Worm (Caenorhabditis elegans) whole organism, L2 larva: ENCODE measurements around the gene R04B5.5.

ENCODE experiments used
- C34F6.9 ChIP-seq: fragments of 150-350 bp; optimal IDR thresholded peaks from 2 replicates; lab custom pipeline; 2014; ENCODE audit warnings: missing biosample characterization, missing genetic modification characterization
- F13H6.1 ChIP-seq: sonication (generic microtip); optimal IDR thresholded peaks from 2 replicates; lab custom pipeline; 2016; ENCODE audit warnings: missing genetic modification characterization, missing compliant biosample characterization
- R02D3.7 ChIP-seq: fragments of 150-350 bp; optimal IDR thresholded peaks from 2 replicates; lab custom pipeline; 2014; ENCODE audit warnings: missing biosample characterization, missing genetic modification characterization
- ZK546.5 ChIP-seq: sonication (generic microtip); optimal IDR thresholded peaks from 2 replicates; lab custom pipeline; 2017; ENCODE audit warnings: missing biosample characterization, missing genetic modification characterization
- alr-1 ChIP-seq: fragments of 150-350 bp; optimal IDR thresholded peaks from 2 replicates; lab custom pipeline; 2014; ENCODE audit warnings: missing biosample characterization, missing genetic modification characterization
- aly-2 ChIP-seq: fragments of 150-350 bp; optimal IDR thresholded peaks from 2 replicates; lab custom pipeline; 2014; ENCODE audit warnings: missing biosample characterization, missing genetic modification characterization
- ama-1 ChIP-seq: fragments of 150-350 bp; optimal IDR thresholded peaks from 2 replicates; lab custom pipeline; 2018; ENCODE audit warnings: inconsistent platforms
- blmp-1 ChIP-seq: sonication (generic microtip); optimal IDR thresholded peaks from 2 replicates; lab custom pipeline; 2017; ENCODE audit warnings: missing genetic modification characterization, mild to moderate bottlenecking, missing compliant biosample characterization, antibody characterized with exemption, moderate library complexity; ENCODE audit not compliant: insufficient read depth
- ceh-16 ChIP-seq: fragments of 150-350 bp; optimal IDR thresholded peaks from 2 replicates; lab custom pipeline; 2014; ENCODE audit warnings: missing biosample characterization, missing genetic modification characterization
- ceh-82 ChIP-seq: fragments of 150-350 bp; optimal IDR thresholded peaks from 2 replicates; lab custom pipeline; 2014; ENCODE audit warnings: missing biosample characterization, missing genetic modification characterization
- crh-2 ChIP-seq: sonication (generic microtip); optimal IDR thresholded peaks from 2 replicates; lab custom pipeline; 2017; ENCODE audit warnings: missing biosample characterization, missing genetic modification characterization
- dmd-4 ChIP-seq: sonication (generic microtip); optimal IDR thresholded peaks from 2 replicates; lab custom pipeline; 2017; ENCODE audit warnings: missing biosample characterization, missing genetic modification characterization
- egl-27 ChIP-seq: sonication (generic microtip); optimal IDR thresholded peaks from 3 replicates; lab custom pipeline; 2017; ENCODE audit warnings: missing biosample characterization, missing genetic modification reagents, missing genetic modification characterization
- elt-1 ChIP-seq: fragments of 150-350 bp; optimal IDR thresholded peaks from 2 replicates; lab custom pipeline; 2014; ENCODE audit warnings: missing biosample characterization, missing genetic modification characterization
- elt-3 ChIP-seq: sonication (generic microtip); optimal IDR thresholded peaks from 2 replicates; lab custom pipeline; 2017; ENCODE audit warnings: missing biosample characterization, missing genetic modification characterization
- fos-1 ChIP-seq: fragments of 150-350 bp; optimal IDR thresholded peaks from 2 replicates; lab custom pipeline; 2014; ENCODE audit warnings: missing biosample characterization, missing genetic modification characterization
- gmeb-1 ChIP-seq: fragments of 150-350 bp; optimal IDR thresholded peaks from 2 replicates; lab custom pipeline; 2014; ENCODE audit warnings: missing biosample characterization, missing genetic modification characterization
- lin-11 ChIP-seq: fragments of 150-350 bp; sonication (generic microtip); optimal IDR thresholded peaks from 2 replicates; lab custom pipeline; 2014; ENCODE audit warnings: missing biosample characterization, missing genetic modification characterization, inconsistent platforms, mixed read lengths
- lin-13 ChIP-seq: fragments of 150-350 bp; optimal IDR thresholded peaks from 2 replicates; lab custom pipeline; 2014; ENCODE audit warnings: missing biosample characterization, missing genetic modification reagents, missing genetic modification characterization
- lsy-2 ChIP-seq, 2 experiments: fragments of 150-350 bp in 1 of 2; sonication (generic microtip) in 1 of 2; optimal IDR thresholded peaks; 2 replicates each; lab custom pipeline; 2014 to 2017; ENCODE audit warnings: missing biosample characterization in 2 of 2, missing genetic modification characterization in 2 of 2
- mab-5 ChIP-seq: fragments of 150-350 bp; optimal IDR thresholded peaks from 2 replicates; lab custom pipeline; 2014; ENCODE audit warnings: missing biosample characterization, missing genetic modification characterization
- mbf-1 ChIP-seq: sonication (generic microtip); optimal IDR thresholded peaks from 2 replicates; lab custom pipeline; 2017; ENCODE audit warnings: missing biosample characterization, missing genetic modification characterization
- mdl-1 ChIP-seq, 2 experiments: fragments of 150-350 bp in 1 of 2; sonication (generic microtip) in 1 of 2; optimal IDR thresholded peaks; 2 replicates each; lab custom pipeline; 2017; ENCODE audit warnings: missing biosample characterization in 2 of 2, missing genetic modification characterization in 2 of 2
- nhr-10 ChIP-seq: sonication (generic microtip); optimal IDR thresholded peaks from 2 replicates; lab custom pipeline; 2017; ENCODE audit warnings: missing biosample characterization, missing genetic modification characterization
- nhr-11 ChIP-seq: fragments of 150-350 bp; optimal IDR thresholded peaks from 2 replicates; lab custom pipeline; 2014; ENCODE audit warnings: missing biosample characterization, missing genetic modification characterization
- nhr-12 ChIP-seq: fragments of 150-350 bp; optimal IDR thresholded peaks from 2 replicates; lab custom pipeline; 2014; ENCODE audit warnings: missing biosample characterization, missing genetic modification characterization
- nhr-129 ChIP-seq: fragments of 150-350 bp; optimal IDR thresholded peaks from 2 replicates; lab custom pipeline; 2014; ENCODE audit warnings: missing biosample characterization, missing genetic modification characterization
- nhr-21 ChIP-seq: fragments of 150-350 bp; optimal IDR thresholded peaks from 2 replicates; lab custom pipeline; 2014; ENCODE audit warnings: missing biosample characterization, missing genetic modification characterization
- nhr-23 ChIP-seq: fragments of 150-350 bp; optimal IDR thresholded peaks from 2 replicates; lab custom pipeline; 2014; ENCODE audit warnings: missing biosample characterization, missing genetic modification reagents, missing genetic modification characterization
- nhr-237 ChIP-seq: fragments of 150-350 bp; optimal IDR thresholded peaks from 2 replicates; lab custom pipeline; 2014; ENCODE audit warnings: missing biosample characterization, missing genetic modification characterization
- nhr-25 ChIP-seq: fragments of 150-350 bp; sonication (generic microtip); optimal IDR thresholded peaks from 3 replicates; lab custom pipeline; 2014; ENCODE audit warnings: missing biosample characterization, missing genetic modification characterization
- nhr-6 ChIP-seq: fragments of 150-350 bp; optimal IDR thresholded peaks from 2 replicates; lab custom pipeline; 2014; ENCODE audit warnings: missing biosample characterization, missing genetic modification characterization
- nhr-77 ChIP-seq: fragments of 150-350 bp; optimal IDR thresholded peaks from 2 replicates; lab custom pipeline; 2014; ENCODE audit warnings: missing biosample characterization, missing genetic modification characterization
- peb-1 ChIP-seq: fragments of 150-350 bp; optimal IDR thresholded peaks from 2 replicates; lab custom pipeline; 2014; ENCODE audit warnings: missing biosample characterization, missing genetic modification characterization
- sem-4 ChIP-seq: fragments of 150-350 bp; optimal IDR thresholded peaks from 2 replicates; lab custom pipeline; 2014; ENCODE audit warnings: missing biosample characterization, missing genetic modification reagents, missing genetic modification characterization
- skn-1 ChIP-seq: sonication (generic microtip); optimal IDR thresholded peaks from 2 replicates; lab custom pipeline; 2017; ENCODE audit warnings: missing biosample characterization, missing genetic modification characterization
- sma-3 ChIP-seq: sonication (generic microtip); optimal IDR thresholded peaks from 2 replicates; lab custom pipeline; 2016; ENCODE audit warnings: missing genetic modification reagents, missing genetic modification characterization, missing compliant biosample characterization
- sma-9 ChIP-seq, 2 experiments: fragments of 150-350 bp in 1 of 2; sonication (generic microtip) in 1 of 2; optimal IDR thresholded peaks; 2 replicates each; lab custom pipeline; 2014 to 2016; ENCODE audit warnings: missing genetic modification characterization in 2 of 2, mild to moderate bottlenecking in 1 of 2, missing biosample characterization in 1 of 2, missing compliant biosample characterization in 1 of 2, missing genetic modification reagents in 1 of 2, moderate library complexity in 1 of 2
- snpc-4 ChIP-seq: fragments of 150-350 bp; optimal IDR thresholded peaks from 2 replicates; lab custom pipeline; 2014; ENCODE audit warnings: missing biosample characterization, missing genetic modification characterization
- unc-39 ChIP-seq: fragments of 150-350 bp; optimal IDR thresholded peaks from 2 replicates; lab custom pipeline; 2014; ENCODE audit warnings: missing biosample characterization, missing genetic modification characterization
- unc-55 ChIP-seq: fragments of 150-350 bp; sonication (generic microtip); optimal IDR thresholded peaks from 3 replicates; lab custom pipeline; 2014; ENCODE audit warnings: missing biosample characterization, missing genetic modification reagents, missing genetic modification characterization
- unc-62 ChIP-seq: fragments of 150-350 bp; optimal IDR thresholded peaks from 2 replicates; lab custom pipeline; 2014; ENCODE audit warnings: missing biosample characterization, missing genetic modification reagents, missing genetic modification characterization
- zag-1 ChIP-seq: fragments of 150-350 bp; optimal IDR thresholded peaks from 2 replicates; lab custom pipeline; 2014; ENCODE audit warnings: missing biosample characterization, missing genetic modification characterization
- ztf-1 ChIP-seq: fragments of 200-800 bp; sonication (Bioruptor generic); conservative IDR thresholded peaks from 2 replicates; pipeline ENCODE4 v1.3.6; 2022; ENCODE audit warnings: missing genetic modification characterization, missing compliant biosample characterization
- ztf-11 ChIP-seq: sonication (generic microtip); optimal IDR thresholded peaks from 2 replicates; lab custom pipeline; 2017; ENCODE audit warnings: missing biosample characterization, missing genetic modification characterization
- ztf-4 ChIP-seq: fragments of 150-350 bp; optimal IDR thresholded peaks from 2 replicates; lab custom pipeline; 2014; ENCODE audit warnings: missing biosample characterization, missing genetic modification characterization

R04B5.5 gene

DNA sequence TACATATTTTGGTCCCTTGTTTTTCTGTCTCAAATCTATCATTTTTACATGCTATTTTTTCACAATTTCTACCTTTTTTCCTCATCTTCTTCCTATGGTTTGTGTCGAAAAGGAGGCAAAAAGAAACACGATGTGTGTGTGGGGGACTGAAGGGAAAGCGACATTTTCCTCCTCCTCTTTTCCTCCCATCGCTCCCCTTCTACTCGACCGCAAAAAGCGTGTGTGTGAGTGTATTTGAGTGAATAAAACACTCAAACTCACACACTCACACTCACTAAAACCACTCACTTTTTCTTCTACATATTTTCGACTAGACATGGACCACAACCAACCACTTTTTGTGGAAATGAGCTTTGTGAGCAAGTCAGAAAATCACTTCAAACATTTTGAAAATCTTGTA is 45.8 kb upstream of the R04B5.5 start (continued):
- TF ChIP-seq nhr-23 (tag; lab: Kevin White, UChicago) = no peak
- peak in 1 of 2 experiments; percentile 29 for TF ChIP-seq mdl-1 (tag; optimal IDR thresholded peaks at IDR 0.05; lab: Kevin White, UChicago)
- peak; percentile 3 for TF ChIP-seq sma-9 (GFP tag; optimal IDR thresholded peaks at IDR 0.05; lab: Kevin White, UChicago)
- TF ChIP-seq sma-9 (tag; optimal IDR thresholded peaks at IDR 0.05; lab: Kevin White, UChicago) = no peak
- peak; percentile 47 for TF ChIP-seq F13H6.1 (tag; lab: Kevin White, UChicago)
- no peak for TF ChIP-seq ceh-16 (tag; lab: Kevin White, UChicago)

DNA sequence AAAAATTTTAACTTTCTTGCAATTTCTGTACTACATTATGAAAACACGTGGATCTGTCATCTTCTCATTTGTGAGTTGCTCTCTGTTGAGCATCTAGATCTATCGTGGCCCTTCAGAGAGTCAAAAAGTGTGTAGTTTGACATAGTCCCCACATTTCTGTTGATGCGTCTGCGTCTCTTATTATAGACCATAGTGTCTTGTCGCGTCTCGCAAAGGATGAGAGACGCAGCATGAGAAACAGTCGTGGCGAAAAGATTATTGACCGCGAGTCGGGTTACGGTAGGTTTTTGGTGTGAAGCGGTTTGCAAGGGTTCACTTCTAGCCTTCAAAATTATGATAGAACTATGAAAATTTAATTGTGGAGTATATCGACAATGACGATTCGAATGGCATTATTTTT is 45.0 kb upstream of the R04B5.5 start:
- no peak for TF ChIP-seq nhr-11 (tag; lab: Kevin White, UChicago)
- no peak for TF ChIP-seq aly-2
- TF ChIP-seq egl-27 (tag; lab: Kevin White, UChicago) = peak; percentile 71
- TF ChIP-seq ceh-16 (tag; lab: Kevin White, UChicago) = no peak
- TF ChIP-seq ama-1 (lab: Kevin White, UChicago) = no peak
- peak; percentile 28 for TF ChIP-seq zag-1 (tag; lab: Kevin White, UChicago)
- no peak for TF ChIP-seq skn-1 (tag; lab: Kevin White, UChicago)
- TF ChIP-seq nhr-12 (tag; lab: Kevin White, UChicago) = no peak
- TF ChIP-seq sem-4 = peak; percentile 4
- no peak for TF ChIP-seq snpc-4 (tag; lab: Kevin White, UChicago)
- TF ChIP-seq mbf-1 (tag; lab: Kevin White, UChicago) = no peak
- no peak for TF ChIP-seq nhr-237 (tag; lab: Kevin White, UChicago)
- TF ChIP-seq alr-1 = no peak
- TF ChIP-seq sma-9 (GFP tag; optimal IDR thresholded peaks at IDR 0.05; lab: Kevin White, UChicago) = peak; percentile 95
- TF ChIP-seq sma-9 (tag; optimal IDR thresholded peaks at IDR 0.05; lab: Kevin White, UChicago) = no peak
- TF ChIP-seq ztf-4 = no peak
- TF ChIP-seq gmeb-1 = peak; percentile 42
- TF ChIP-seq lin-11 (tag; lab: Kevin White, UChicago) = peak; percentile 27
- peak; percentile 80 for TF ChIP-seq nhr-129
- peak; percentile 74 for TF ChIP-seq unc-55 (GFP tag; lab: Kevin White, UChicago)
- peak; percentile 3 for TF ChIP-seq nhr-25 (tag; lab: Kevin White, UChicago)
- TF ChIP-seq fos-1 = peak; percentile 46
- TF ChIP-seq unc-62 = no peak
- no peak for TF ChIP-seq ZK546.5 (tag; lab: Kevin White, UChicago)
- peak; percentile 53 for TF ChIP-seq sma-3 (GFP tag; lab: Kevin White, UChicago)
- TF ChIP-seq mab-5 = peak; percentile 36
- TF ChIP-seq crh-2 (tag; lab: Kevin White, UChicago) = peak; percentile 81
- peak; percentile 23 for TF ChIP-seq nhr-6 (tag; lab: Kevin White, UChicago)
- TF ChIP-seq mdl-1 (tag; optimal IDR thresholded peaks at IDR 0.05; lab: Kevin White, UChicago) = peak in 1 of 2 experiments; percentile 71
- no peak for TF ChIP-seq ztf-11
- TF ChIP-seq dmd-4 = no peak
- peak; percentile 39 for TF ChIP-seq nhr-21
- no peak for TF ChIP-seq blmp-1 (tag; lab: Kevin White, UChicago)
- TF ChIP-seq nhr-10 (tag; lab: Kevin White, UChicago) = peak; percentile 8
- TF ChIP-seq lsy-2 (tag; optimal IDR thresholded peaks at IDR 0.05; lab: Kevin White, UChicago) = peak; percentile 89 to 98
- peak; percentile 40 for TF ChIP-seq lin-13
- peak; percentile 84 for TF ChIP-seq C34F6.9
- TF ChIP-seq F13H6.1 (tag; lab: Kevin White, UChicago) = peak; percentile 80
- no peak for TF ChIP-seq R02D3.7

DNA sequence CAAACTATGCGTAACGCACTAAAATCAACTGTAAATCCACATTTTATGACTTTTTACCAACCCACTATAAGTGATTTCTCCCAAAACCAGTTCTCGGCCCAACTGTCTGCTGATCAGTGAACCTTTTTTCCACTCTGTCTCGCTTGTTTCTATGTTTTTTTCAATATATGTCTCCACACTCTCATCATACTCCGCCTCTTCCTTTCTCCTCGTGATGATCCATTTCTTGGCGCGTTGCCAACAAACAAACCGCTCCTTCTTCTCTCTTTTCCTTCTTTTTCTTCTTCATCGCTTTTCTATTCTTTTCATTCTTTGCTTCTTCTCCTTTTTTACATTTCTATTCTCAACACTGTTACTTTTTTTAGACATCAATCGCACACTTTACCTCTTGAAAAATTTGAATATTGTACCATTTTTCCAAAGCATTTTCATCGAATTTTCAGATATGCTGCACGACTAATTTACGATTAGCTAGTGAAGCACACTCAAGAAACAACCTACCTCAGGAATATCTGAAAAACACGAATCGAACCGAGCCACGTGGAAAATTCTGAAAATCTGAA is 44.0 kb upstream of the R04B5.5 start, which contains the start of gene T06E8.8:
Gene T06E8.8 (plus strand): TSS at position 513 of the 563 bp plus-strand sequence.
- TF ChIP-seq sem-4 (peak; percentile 82), dmd-4 (no peak), lsy-2 (tag; optimal IDR thresholded peaks at IDR 0.05; lab: Kevin White, UChicago) (peak in 1 of 2 experiments; percentile 83), gmeb-1 (peak; percentile 58), ztf-4 (no peak), lin-13 (peak; percentile 31), ceh-16 (tag; lab: Kevin White, UChicago) (no peak), alr-1 (no peak), ztf-11 (no peak), snpc-4 (tag; lab: Kevin White, UChicago) (no peak), nhr-77 (no peak), zag-1 (tag; lab: Kevin White, UChicago) (no peak), nhr-11 (tag; lab: Kevin White, UChicago) (no peak), aly-2 (no peak), ceh-82 (tag; lab: Kevin White, UChicago) (no peak), ztf-1 (GFP tag; lab: Robert Waterston, UW) (no peak), mab-5 (no peak), unc-62 (no peak), sma-3 (GFP tag; lab: Kevin White, UChicago) (peak; percentile 86), skn-1 (tag; lab: Kevin White, UChicago) (no peak), R02D3.7 (no peak), unc-39 (tag; lab: Kevin White, UChicago) (no peak), C34F6.9 (peak; percentile 48), peb-1 (tag; lab: Kevin White, UChicago) (no peak), lin-11 (tag; lab: Kevin White, UChicago) (no peak), nhr-6 (tag; lab: Kevin White, UChicago) (peak; percentile 83), elt-1 (tag; lab: Kevin White, UChicago) (no peak), sma-9 (GFP tag; optimal IDR thresholded peaks at IDR 0.05; lab: Kevin White, UChicago) (peak; percentile 93), sma-9 (tag; optimal IDR thresholded peaks at IDR 0.05; lab: Kevin White, UChicago) (no peak), ama-1 (lab: Kevin White, UChicago) (no peak), unc-55 (GFP tag; lab: Kevin White, UChicago) (peak; percentile 74), blmp-1 (tag; lab: Kevin White, UChicago) (peak; percentile 87), egl-27 (tag; lab: Kevin White, UChicago) (peak; percentile 63), elt-3 (no peak)
